Worm (Caenorhabditis elegans): Measurements from ENCODE around the gene K08F8.7.

The K08F8.7 gene

DNA sequence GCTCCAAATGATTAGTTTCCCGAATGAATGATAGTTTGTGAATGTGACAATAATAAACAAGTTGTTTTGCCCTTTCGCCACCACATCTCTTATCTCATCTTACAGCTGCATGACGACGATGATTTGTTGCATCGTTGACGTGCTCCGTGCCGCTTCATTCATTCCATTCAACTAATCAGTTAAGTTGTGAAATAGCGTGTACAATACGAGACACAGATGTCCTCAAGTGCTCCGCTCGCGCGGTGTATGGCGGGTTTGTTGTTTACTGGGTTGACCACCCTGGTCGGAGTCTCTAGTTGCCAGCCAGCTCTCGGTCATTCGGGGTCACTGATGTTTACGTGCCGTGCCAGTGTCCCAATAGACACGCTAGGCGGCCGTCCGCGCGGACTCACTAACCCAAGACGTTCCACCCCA, 7.2 kb downstream of the K08F8.7 start (continued):
- peak; percentile 52 for TF ChIP-seq tbx-2 (tag; optimal IDR thresholded peaks at IDR 0.05)

DNA sequence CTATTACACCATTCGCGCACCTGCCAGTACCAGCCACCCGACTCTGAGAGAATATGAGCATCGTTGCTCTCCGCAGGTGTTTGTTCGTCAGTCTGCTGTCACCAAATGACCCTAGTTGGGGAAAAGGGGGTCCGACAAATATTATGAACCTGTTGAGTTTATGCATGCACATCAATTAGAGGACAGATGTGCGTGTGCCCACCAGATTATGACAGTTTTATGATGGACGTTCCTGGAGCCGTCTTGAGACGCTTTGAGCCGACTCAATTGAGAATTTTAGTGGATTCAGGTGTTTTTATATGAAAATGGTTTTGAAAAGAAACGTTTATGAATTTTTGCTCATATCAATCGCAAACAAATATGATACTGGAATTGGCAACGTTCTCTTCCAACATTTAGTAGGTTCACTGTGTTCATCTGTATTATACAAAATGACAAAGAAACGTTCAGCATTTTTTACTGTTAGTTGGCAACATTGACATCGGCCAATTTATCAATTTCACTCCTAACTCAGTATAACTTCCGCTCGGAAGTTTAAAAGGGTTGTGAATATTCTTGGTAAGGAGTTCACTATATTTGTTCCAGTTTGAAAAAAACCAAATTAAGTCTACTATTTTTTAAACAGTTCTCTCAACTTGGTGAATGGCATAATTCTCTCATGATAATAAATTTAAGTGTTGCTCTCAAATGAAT, 7.8 kb downstream of the K08F8.7 start:
- TF ChIP-seq ref-2 (tag; optimal IDR thresholded peaks at IDR 0.05) (peak; percentile 38), unc-55 (GFP tag; optimal IDR thresholded peaks at IDR 0.05) (peak; percentile 77), pha-4 (tag; optimal IDR thresholded peaks at IDR 0.05) (no peak), tbx-7 (tag; optimal IDR thresholded peaks at IDR 0.05) (no peak), tbx-2 (tag; optimal IDR thresholded peaks at IDR 0.05) (peak; percentile 19), pqm-1 (tag; optimal IDR thresholded peaks at IDR 0.05) (no peak), madf-2 (tag; optimal IDR thresholded peaks at IDR 0.05) (peak; percentile 20)

DNA sequence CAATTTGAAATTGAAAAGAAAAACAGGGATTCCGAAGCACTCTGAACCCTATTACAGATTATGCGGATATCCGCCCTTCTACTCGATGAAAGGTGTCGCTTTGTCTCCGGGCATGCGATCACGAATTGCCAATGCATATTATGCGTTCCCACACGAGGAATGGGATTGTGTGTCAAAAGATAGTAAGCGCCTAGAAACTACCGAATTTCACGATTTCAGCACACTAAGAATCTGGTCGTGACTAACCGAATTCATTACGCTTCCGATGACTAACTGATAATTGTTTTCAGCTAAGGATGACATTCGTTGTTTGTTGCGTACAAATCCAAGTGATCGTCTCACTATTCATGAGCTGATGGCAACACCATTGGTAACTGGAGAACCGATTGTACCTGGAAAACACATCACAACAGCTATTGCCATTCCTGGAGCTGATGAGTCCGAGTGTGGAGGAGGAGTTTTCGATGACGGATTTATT, 8.8 kb downstream of the K08F8.7 start:
- no peak for TF ChIP-seq ztf-16 (tag; optimal IDR thresholded peaks at IDR 0.05)
- no peak for TF ChIP-seq C38D4.7 (GFP tag; optimal IDR thresholded peaks at IDR 0.05)
- no peak for TF ChIP-seq hlh-8 (tag; optimal IDR thresholded peaks at IDR 0.05)
- TF ChIP-seq pros-1 (tag; optimal IDR thresholded peaks at IDR 0.05), result no peak
- no peak for TF ChIP-seq syd-9 (tag; optimal IDR thresholded peaks at IDR 0.05)
- TF ChIP-seq ceh-19 (GFP tag; optimal IDR thresholded peaks at IDR 0.05), result no peak
- no peak for TF ChIP-seq tbx-2 (tag; optimal IDR thresholded peaks at IDR 0.05)
- no peak for TF ChIP-seq rnt-1 (tag; optimal IDR thresholded peaks at IDR 0.05)
- TF ChIP-seq ceh-31 (tag; optimal IDR thresholded peaks at IDR 0.05), result no peak
- TF ChIP-seq pha-4 (tag; optimal IDR thresholded peaks at IDR 0.05), result no peak
- no peak for TF ChIP-seq T23F11.4 (GFP tag; optimal IDR thresholded peaks at IDR 0.05)
- TF ChIP-seq nfya-1 (tag; optimal IDR thresholded peaks at IDR 0.05), result no peak
- no peak for TF ChIP-seq fkh-10 (GFP tag; optimal IDR thresholded peaks at IDR 0.05)
- no peak for TF ChIP-seq npax-4 (tag; optimal IDR thresholded peaks at IDR 0.05)
- no peak for TF ChIP-seq lim-6 (tag; optimal IDR thresholded peaks at IDR 0.05)
- no peak for TF ChIP-seq pax-1 (tag; optimal IDR thresholded peaks at IDR 0.05)

DNA sequence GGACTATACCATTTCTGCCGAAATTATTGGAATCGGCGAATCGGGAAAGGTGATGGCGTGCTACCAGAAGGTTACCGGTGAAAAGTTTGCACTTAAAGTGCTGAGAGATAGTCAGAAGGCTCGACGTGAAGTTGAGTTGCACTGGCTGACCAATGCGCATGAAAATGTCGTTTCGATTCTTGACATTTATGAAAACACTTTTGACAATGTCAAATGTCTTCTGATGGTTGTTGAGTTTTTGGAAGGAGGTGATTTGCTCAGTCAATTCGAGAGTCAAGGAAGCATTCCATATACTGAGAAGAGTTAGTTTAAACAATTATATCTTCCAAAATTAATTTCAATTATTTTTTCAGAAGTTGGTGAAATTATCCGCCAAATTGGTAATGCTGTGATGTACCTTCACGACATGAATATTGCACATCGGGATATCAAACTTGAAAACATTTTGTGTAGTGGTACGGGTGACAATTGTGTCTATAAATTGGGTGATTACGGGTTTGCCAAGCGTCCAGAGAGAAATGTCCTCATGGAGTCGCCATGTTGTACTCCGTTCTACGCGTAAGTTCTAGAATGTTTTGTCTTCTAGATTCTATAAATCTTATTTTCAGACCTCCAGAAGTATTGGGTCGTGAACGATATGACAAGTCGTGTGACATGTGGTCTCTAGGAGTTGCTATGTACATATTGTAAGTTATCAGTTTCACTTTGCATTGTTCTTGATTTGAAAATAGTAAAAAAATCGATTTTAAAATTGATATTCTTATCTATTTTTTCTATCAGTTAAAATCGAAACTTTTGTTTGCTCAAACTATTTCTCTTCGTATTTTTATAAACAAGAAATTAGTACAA, 9.5 kb downstream of the K08F8.7 start:
- no peak for TF ChIP-seq mec-3 (tag; optimal IDR thresholded peaks at IDR 0.05; ENCODE audit: borderline replicate concordance)
- no peak for TF ChIP-seq fkh-6 (tag; optimal IDR thresholded peaks at IDR 0.05)
- TF ChIP-seq F13H6.1 (tag; optimal IDR thresholded peaks at IDR 0.05), result no peak
- no peak for TF ChIP-seq ceh-48 (tag; optimal IDR thresholded peaks at IDR 0.05)

DNA sequence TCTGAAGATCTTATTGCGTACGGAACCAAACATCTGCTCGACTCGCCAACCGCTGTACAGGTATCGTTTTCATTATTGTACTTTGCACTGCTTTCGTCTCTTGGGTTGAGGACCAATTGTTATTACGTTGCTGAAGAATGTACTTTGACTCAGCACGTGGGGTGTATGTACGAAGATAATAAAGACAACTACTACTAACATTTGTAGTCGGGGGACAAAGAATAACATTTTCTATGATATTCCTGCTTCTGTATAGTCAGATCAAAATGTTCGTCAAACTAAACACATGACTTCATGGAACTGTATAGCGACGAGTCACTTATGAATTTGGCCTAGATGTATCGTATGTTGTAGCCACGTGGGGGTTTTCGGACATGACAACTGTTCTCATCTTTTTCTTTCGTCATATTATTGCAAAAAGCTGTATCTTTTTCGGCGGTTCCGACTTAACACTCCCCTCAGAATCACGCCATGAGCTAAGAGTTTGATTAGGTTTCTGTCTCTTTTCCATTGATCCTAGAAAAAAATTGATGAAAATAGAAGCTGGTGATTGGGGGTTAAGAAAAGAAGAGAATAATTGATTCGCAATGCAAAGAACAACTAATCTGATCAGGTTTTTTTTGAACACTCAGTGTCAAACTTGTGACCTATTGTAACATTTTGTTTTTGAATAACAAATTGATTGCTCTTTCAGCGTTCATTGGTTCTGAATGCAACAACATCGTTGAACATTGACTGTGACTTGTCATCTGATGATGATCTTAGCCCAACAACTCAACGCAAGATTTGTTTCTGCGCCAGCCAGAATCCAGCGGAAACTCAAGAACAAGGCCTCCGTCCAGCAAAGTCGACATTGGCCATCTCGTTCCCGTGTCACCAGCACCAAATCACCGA, 10.4 kb downstream of the K08F8.7 start:
- TF ChIP-seq pag-3 (tag; optimal IDR thresholded peaks at IDR 0.05; ENCODE audit: borderline replicate concordance) (no peak), ztf-16 (tag; optimal IDR thresholded peaks at IDR 0.05) (no peak), ets-4 (tag; optimal IDR thresholded peaks at IDR 0.05) (no peak), unc-86 (tag; optimal IDR thresholded peaks at IDR 0.05) (no peak), ceh-18 (tag; optimal IDR thresholded peaks at IDR 0.05) (no peak), nfya-1 (tag; optimal IDR thresholded peaks at IDR 0.05) (no peak)

Data from whole organism, late embryonic.